Worm (Caenorhabditis elegans) whole organism, L2 larva: ENCODE data around the gene str-164.

Experiments
- R02D3.7 ChIP-seq: fragments of 150-350 bp; optimal IDR thresholded peaks from 2 replicates; lab custom pipeline; 2014; ENCODE audit warnings: missing biosample characterization, missing genetic modification characterization
- aly-2 ChIP-seq: fragments of 150-350 bp; optimal IDR thresholded peaks from 2 replicates; lab custom pipeline; 2014; ENCODE audit warnings: missing biosample characterization, missing genetic modification characterization
- ama-1 ChIP-seq: fragments of 150-350 bp; optimal IDR thresholded peaks from 2 replicates; lab custom pipeline; 2018; ENCODE audit warnings: inconsistent platforms
- blmp-1 ChIP-seq: sonication (generic microtip); optimal IDR thresholded peaks from 2 replicates; lab custom pipeline; 2017; ENCODE audit warnings: missing genetic modification characterization, mild to moderate bottlenecking, missing compliant biosample characterization, antibody characterized with exemption, moderate library complexity; ENCODE audit not compliant: insufficient read depth
- ceh-82 ChIP-seq: fragments of 150-350 bp; optimal IDR thresholded peaks from 2 replicates; lab custom pipeline; 2014; ENCODE audit warnings: missing biosample characterization, missing genetic modification characterization
- crh-2 ChIP-seq: sonication (generic microtip); optimal IDR thresholded peaks from 2 replicates; lab custom pipeline; 2017; ENCODE audit warnings: missing biosample characterization, missing genetic modification characterization
- dmd-4 ChIP-seq: sonication (generic microtip); optimal IDR thresholded peaks from 2 replicates; lab custom pipeline; 2017; ENCODE audit warnings: missing biosample characterization, missing genetic modification characterization
- elt-3 ChIP-seq: sonication (generic microtip); optimal IDR thresholded peaks from 2 replicates; lab custom pipeline; 2017; ENCODE audit warnings: missing biosample characterization, missing genetic modification characterization
- fos-1 ChIP-seq: fragments of 150-350 bp; optimal IDR thresholded peaks from 2 replicates; lab custom pipeline; 2014; ENCODE audit warnings: missing biosample characterization, missing genetic modification characterization
- gmeb-1 ChIP-seq: fragments of 150-350 bp; optimal IDR thresholded peaks from 2 replicates; lab custom pipeline; 2014; ENCODE audit warnings: missing biosample characterization, missing genetic modification characterization
- lin-11 ChIP-seq: fragments of 150-350 bp; sonication (generic microtip); optimal IDR thresholded peaks from 2 replicates; lab custom pipeline; 2014; ENCODE audit warnings: missing biosample characterization, missing genetic modification characterization, inconsistent platforms, mixed read lengths
- lin-39 ChIP-seq: fragments of 150-350 bp; optimal IDR thresholded peaks from 2 replicates; lab custom pipeline; 2014; ENCODE audit warnings: missing biosample characterization, missing genetic modification reagents, missing genetic modification characterization
- lsy-2 ChIP-seq, 2 experiments: fragments of 150-350 bp in 1 of 2; sonication (generic microtip) in 1 of 2; optimal IDR thresholded peaks; 2 replicates each; lab custom pipeline; 2014 to 2017; ENCODE audit warnings: missing biosample characterization in 2 of 2, missing genetic modification characterization in 2 of 2
- mab-5 ChIP-seq: fragments of 150-350 bp; optimal IDR thresholded peaks from 2 replicates; lab custom pipeline; 2014; ENCODE audit warnings: missing biosample characterization, missing genetic modification characterization
- mbf-1 ChIP-seq: sonication (generic microtip); optimal IDR thresholded peaks from 2 replicates; lab custom pipeline; 2017; ENCODE audit warnings: missing biosample characterization, missing genetic modification characterization
- nhr-10 ChIP-seq: sonication (generic microtip); optimal IDR thresholded peaks from 2 replicates; lab custom pipeline; 2017; ENCODE audit warnings: missing biosample characterization, missing genetic modification characterization
- nhr-11 ChIP-seq: fragments of 150-350 bp; optimal IDR thresholded peaks from 2 replicates; lab custom pipeline; 2014; ENCODE audit warnings: missing biosample characterization, missing genetic modification characterization
- nhr-12 ChIP-seq: fragments of 150-350 bp; optimal IDR thresholded peaks from 2 replicates; lab custom pipeline; 2014; ENCODE audit warnings: missing biosample characterization, missing genetic modification characterization
- nhr-129 ChIP-seq: fragments of 150-350 bp; optimal IDR thresholded peaks from 2 replicates; lab custom pipeline; 2014; ENCODE audit warnings: missing biosample characterization, missing genetic modification characterization
- nhr-21 ChIP-seq: fragments of 150-350 bp; optimal IDR thresholded peaks from 2 replicates; lab custom pipeline; 2014; ENCODE audit warnings: missing biosample characterization, missing genetic modification characterization
- nhr-23 ChIP-seq: fragments of 150-350 bp; optimal IDR thresholded peaks from 2 replicates; lab custom pipeline; 2014; ENCODE audit warnings: missing biosample characterization, missing genetic modification reagents, missing genetic modification characterization
- nhr-237 ChIP-seq: fragments of 150-350 bp; optimal IDR thresholded peaks from 2 replicates; lab custom pipeline; 2014; ENCODE audit warnings: missing biosample characterization, missing genetic modification characterization
- nhr-25 ChIP-seq: fragments of 150-350 bp; sonication (generic microtip); optimal IDR thresholded peaks from 3 replicates; lab custom pipeline; 2014; ENCODE audit warnings: missing biosample characterization, missing genetic modification characterization
- nhr-6 ChIP-seq: fragments of 150-350 bp; optimal IDR thresholded peaks from 2 replicates; lab custom pipeline; 2014; ENCODE audit warnings: missing biosample characterization, missing genetic modification characterization
- nhr-77 ChIP-seq: fragments of 150-350 bp; optimal IDR thresholded peaks from 2 replicates; lab custom pipeline; 2014; ENCODE audit warnings: missing biosample characterization, missing genetic modification characterization
- peb-1 ChIP-seq: fragments of 150-350 bp; optimal IDR thresholded peaks from 2 replicates; lab custom pipeline; 2014; ENCODE audit warnings: missing biosample characterization, missing genetic modification characterization
- sma-3 ChIP-seq: sonication (generic microtip); optimal IDR thresholded peaks from 2 replicates; lab custom pipeline; 2016; ENCODE audit warnings: missing genetic modification reagents, missing genetic modification characterization, missing compliant biosample characterization
- sma-9 ChIP-seq, 2 experiments: fragments of 150-350 bp in 1 of 2; sonication (generic microtip) in 1 of 2; optimal IDR thresholded peaks; 2 replicates each; lab custom pipeline; 2014 to 2016; ENCODE audit warnings: missing genetic modification characterization in 2 of 2, mild to moderate bottlenecking in 1 of 2, missing biosample characterization in 1 of 2, missing compliant biosample characterization in 1 of 2, missing genetic modification reagents in 1 of 2, moderate library complexity in 1 of 2
- snpc-4 ChIP-seq: fragments of 150-350 bp; optimal IDR thresholded peaks from 2 replicates; lab custom pipeline; 2014; ENCODE audit warnings: missing biosample characterization, missing genetic modification characterization
- unc-39 ChIP-seq: fragments of 150-350 bp; optimal IDR thresholded peaks from 2 replicates; lab custom pipeline; 2014; ENCODE audit warnings: missing biosample characterization, missing genetic modification characterization
- unc-55 ChIP-seq: fragments of 150-350 bp; sonication (generic microtip); optimal IDR thresholded peaks from 3 replicates; lab custom pipeline; 2014; ENCODE audit warnings: missing biosample characterization, missing genetic modification reagents, missing genetic modification characterization
- unc-62 ChIP-seq: fragments of 150-350 bp; optimal IDR thresholded peaks from 2 replicates; lab custom pipeline; 2014; ENCODE audit warnings: missing biosample characterization, missing genetic modification reagents, missing genetic modification characterization
- zag-1 ChIP-seq: fragments of 150-350 bp; optimal IDR thresholded peaks from 2 replicates; lab custom pipeline; 2014; ENCODE audit warnings: missing biosample characterization, missing genetic modification characterization
- ztf-1 ChIP-seq: fragments of 200-800 bp; sonication (Bioruptor generic); conservative IDR thresholded peaks from 2 replicates; pipeline ENCODE4 v1.3.6; 2022; ENCODE audit warnings: missing genetic modification characterization, missing compliant biosample characterization
- ztf-11 ChIP-seq: sonication (generic microtip); optimal IDR thresholded peaks from 2 replicates; lab custom pipeline; 2017; ENCODE audit warnings: missing biosample characterization, missing genetic modification characterization
- ztf-4 ChIP-seq: fragments of 150-350 bp; optimal IDR thresholded peaks from 2 replicates; lab custom pipeline; 2014; ENCODE audit warnings: missing biosample characterization, missing genetic modification characterization

The str-164 gene

DNA sequence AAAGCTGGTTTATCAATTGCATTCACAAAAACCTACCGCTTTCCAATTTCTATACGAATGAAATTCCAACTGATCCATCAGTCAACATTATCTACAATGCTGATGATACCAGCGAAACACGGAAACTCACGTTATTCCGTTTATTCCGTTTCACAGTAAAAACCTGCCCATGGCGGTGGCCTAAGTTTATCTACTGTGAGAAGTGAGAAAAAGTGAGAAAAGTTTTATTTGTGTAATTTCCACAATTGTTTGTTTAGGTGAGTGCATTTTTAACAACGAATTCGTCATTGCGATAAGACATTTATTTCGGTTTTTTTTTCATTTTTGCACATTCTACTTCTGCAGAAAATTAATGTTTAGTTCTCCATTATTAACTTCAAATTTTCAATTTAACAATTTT is 30.5 kb upstream of the str-164 start, which contains the start of gene Y9C9A.8:
Gene Y9C9A.8, plus strand, starts transcription at position 301 of the 400 bp plus-strand sequence.
- TF ChIP-seq crh-2 (tag; lab: Kevin White, UChicago) (no peak), fos-1 (tag; lab: Kevin White, UChicago) (peak; percentile 13), elt-3 (no peak)

DNA sequence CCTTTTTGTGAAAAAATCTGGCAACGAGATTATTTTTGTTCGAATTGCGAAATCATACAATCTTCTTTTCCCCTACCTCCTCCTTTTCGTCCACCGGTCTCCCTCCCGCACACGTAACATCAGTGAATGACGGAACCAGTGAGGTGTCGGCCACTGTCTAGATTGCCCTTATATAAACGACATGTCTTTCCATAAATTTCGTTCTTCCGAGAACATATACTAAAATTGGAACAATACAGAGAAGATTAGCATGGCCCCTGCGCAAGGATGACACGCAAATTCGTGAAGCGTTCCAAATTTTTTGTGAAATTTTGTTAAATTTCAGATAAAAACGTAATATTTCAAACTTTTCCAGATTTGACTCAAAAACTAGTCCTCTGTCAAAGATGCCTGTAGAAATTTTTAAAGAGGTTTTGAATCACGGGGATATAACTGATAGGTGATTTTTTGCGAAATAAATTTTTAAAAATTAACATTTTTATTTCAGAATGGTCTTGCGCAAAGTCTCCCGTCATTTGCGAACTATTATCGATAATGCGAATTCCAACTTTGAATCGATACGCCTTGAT is 29.7 kb upstream of the str-164 start:
- TF ChIP-seq gmeb-1: peak; percentile 39
- peak; percentile 8 for TF ChIP-seq sma-9 (GFP tag; optimal IDR thresholded peaks at IDR 0.05; lab: Kevin White, UChicago)
- no peak for TF ChIP-seq sma-9 (tag; optimal IDR thresholded peaks at IDR 0.05; lab: Kevin White, UChicago)
- TF ChIP-seq R02D3.7 (tag; lab: Kevin White, UChicago): no peak
- peak; percentile 24 for TF ChIP-seq nhr-21 (tag; lab: Kevin White, UChicago)
- TF ChIP-seq crh-2 (tag; lab: Kevin White, UChicago): peak; percentile 19
- peak; percentile 67 for TF ChIP-seq sma-3
- TF ChIP-seq snpc-4 (tag; lab: Kevin White, UChicago): peak; percentile 92
- no peak for TF ChIP-seq ztf-1
- TF ChIP-seq, all 48 proteins: peak for 6

DNA sequence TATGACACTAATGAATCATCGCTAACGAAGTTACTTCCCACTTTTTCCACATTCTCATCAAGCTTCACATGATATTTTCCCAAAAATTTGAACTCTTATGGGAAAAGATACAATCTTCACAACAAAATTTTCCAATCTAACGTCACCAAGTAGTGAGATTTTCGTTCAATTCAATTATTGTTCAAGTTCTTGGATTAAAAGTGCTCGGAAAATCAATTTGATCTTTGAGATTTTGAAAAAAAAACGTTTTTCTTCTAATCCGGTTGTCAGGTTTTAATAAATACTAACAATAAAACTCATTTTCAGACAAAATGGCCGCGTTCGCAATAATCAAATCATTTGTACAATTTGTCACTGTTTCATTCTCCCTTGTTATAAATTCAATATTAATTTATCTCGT is 26.4 kb upstream of the str-164 start, which contains the start of gene str-153:
Gene str-153, plus strand, starts transcription at position 301 of the 400 bp plus-strand sequence.
- TF ChIP-seq lsy-2 (tag; optimal IDR thresholded peaks at IDR 0.05; lab: Kevin White, UChicago) (no peak), crh-2 (tag; lab: Kevin White, UChicago) (no peak), aly-2 (no peak), elt-3 (no peak), fos-1 (tag; lab: Kevin White, UChicago) (no peak), nhr-23 (tag; lab: Kevin White, UChicago) (no peak), unc-39 (tag; lab: Kevin White, UChicago) (no peak), zag-1 (no peak), lin-11 (tag; lab: Kevin White, UChicago) (no peak), ztf-1 (no peak), dmd-4 (tag; lab: Kevin White, UChicago) (no peak), nhr-10 (tag; lab: Kevin White, UChicago) (no peak), unc-62 (no peak), blmp-1 (tag; lab: Kevin White, UChicago) (no peak), nhr-6 (no peak), ceh-82 (no peak), ztf-11 (tag; lab: Kevin White, UChicago) (no peak), nhr-11 (no peak), nhr-77 (tag; lab: Kevin White, UChicago) (no peak), lin-39 (tag; lab: Kevin White, UChicago) (no peak)

DNA sequence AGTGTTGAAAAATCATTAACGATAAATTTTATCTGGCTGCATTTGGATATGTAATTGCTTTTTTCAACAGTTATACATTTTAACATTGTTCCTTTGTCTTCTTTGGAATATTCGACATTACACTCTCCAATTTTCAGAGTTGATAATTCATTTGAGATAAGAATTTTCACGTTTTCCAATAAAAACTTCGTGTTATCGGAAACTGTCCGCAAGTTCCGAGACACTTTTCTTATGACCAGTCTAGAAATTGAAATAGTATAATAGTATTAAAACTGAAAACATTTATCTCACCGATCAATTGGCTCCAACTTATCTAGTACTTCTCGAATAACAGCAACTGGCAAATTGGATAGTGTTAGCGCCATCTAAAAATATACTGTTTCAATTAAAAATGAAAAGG is 22.9 kb upstream of the str-164 start, which contains the start of gene fbxa-86:
Gene fbxa-86, minus strand, starts transcription at position 367 of the 400 bp plus-strand sequence.
- TF ChIP-seq fos-1 (tag; lab: Kevin White, UChicago) (peak; percentile 69), lin-11 (tag; lab: Kevin White, UChicago) (no peak)

DNA sequence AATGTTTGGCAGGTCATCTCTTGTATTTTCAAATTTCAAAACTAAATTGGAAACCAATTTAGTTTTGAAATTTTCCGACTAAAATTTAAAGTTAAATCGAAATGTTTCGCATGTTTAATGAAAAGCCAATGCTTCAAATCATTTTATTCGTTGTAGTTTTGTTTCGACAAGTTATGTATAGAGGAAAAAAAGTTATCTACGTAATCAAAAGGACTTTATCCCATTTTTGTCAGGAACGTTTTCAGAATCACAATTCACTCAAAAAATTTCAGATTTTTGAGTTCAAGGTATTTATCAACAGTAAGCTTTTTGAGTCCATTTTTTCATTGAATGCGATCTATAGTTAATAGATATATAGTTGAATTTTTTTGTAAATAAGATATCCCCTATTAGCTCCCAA is 21.9 kb upstream of the str-164 start, which contains the start of gene str-168:
Gene str-168, plus strand, starts transcription at position 301 of the 400 bp plus-strand sequence.
- no peak for TF ChIP-seq unc-39 (tag; lab: Kevin White, UChicago)
- no peak for TF ChIP-seq R02D3.7 (tag; lab: Kevin White, UChicago)
- TF ChIP-seq mbf-1 (tag; lab: Kevin White, UChicago): no peak
- TF ChIP-seq nhr-12 (tag; lab: Kevin White, UChicago): no peak
- TF ChIP-seq blmp-1 (tag; lab: Kevin White, UChicago): no peak
- no peak for TF ChIP-seq snpc-4 (tag; lab: Kevin White, UChicago)
- no peak for TF ChIP-seq elt-3
- no peak for TF ChIP-seq mab-5 (tag; lab: Kevin White, UChicago)
- no peak for TF ChIP-seq nhr-25 (tag; lab: Kevin White, UChicago)
- TF ChIP-seq nhr-11: no peak
- no peak for TF ChIP-seq ama-1 (lab: Kevin White, UChicago)
- no peak for TF ChIP-seq peb-1 (tag; lab: Kevin White, UChicago)
- no peak for TF ChIP-seq unc-62
- TF ChIP-seq ztf-4 (tag; lab: Kevin White, UChicago): no peak
- no peak for TF ChIP-seq nhr-23 (tag; lab: Kevin White, UChicago)
- no peak for TF ChIP-seq fos-1 (tag; lab: Kevin White, UChicago)
- no peak for TF ChIP-seq unc-55
- no peak for TF ChIP-seq nhr-237
- TF ChIP-seq nhr-129: no peak
